Fruit fly (Drosophila melanogaster): Measurements from ENCODE around the gene CG10340.

DNA sequence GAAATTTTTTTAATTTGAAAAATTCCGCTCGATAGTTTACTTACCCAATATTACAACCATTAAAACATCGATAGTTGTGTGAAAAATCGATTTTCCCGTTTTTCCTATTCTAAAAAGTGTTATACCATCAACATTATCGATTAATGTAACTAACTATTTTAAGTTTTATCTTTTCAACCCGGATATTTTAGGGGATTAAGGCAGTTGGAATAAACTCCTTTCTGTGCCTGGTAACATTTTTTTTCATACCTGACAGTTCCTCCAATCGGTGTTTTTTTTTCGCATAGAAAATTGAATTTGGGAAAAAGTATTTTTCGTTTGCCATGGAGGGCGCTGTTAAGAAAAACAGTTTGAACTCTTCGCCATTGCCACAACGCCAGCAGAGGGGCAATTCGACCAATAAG, 25.8 kb upstream of the CG10340 start, which contains the start of gene nonA-l:
- TF ChIP-seq psq (optimal IDR thresholded peaks at IDR 0.05) (no peak), EcR (GFP tag; optimal IDR thresholded peaks at IDR 0.05) (no peak), CG8478 (optimal IDR thresholded peaks at IDR 0.05) (no peak), pan (optimal IDR thresholded peaks at IDR 0.05) (no peak), usp (GFP tag; optimal IDR thresholded peaks at IDR 0.05) (no peak)
